Worm (Caenorhabditis elegans): ENCODE measurements around the gene snrp-200.
A peak's percentile ranks its signal among the peaks of the same experiment; 100 is the strongest.

The snrp-200 gene

ce11 chrII:12678867-12679134 is 57.9 kb downstream of the snrp-200 start, which contains the start of gene Y38E10A.24:
TSS of gene Y38E10A.24 (plus strand) at chrII:12679035.
- TF ChIP-seq aly-2 (tag; optimal IDR thresholded peaks at IDR 0.05) (no peak), sem-4 (tag; optimal IDR thresholded peaks at IDR 0.05) (no peak), nhr-11 (tag; optimal IDR thresholded peaks at IDR 0.05) (no peak), blmp-1 (tag; optimal IDR thresholded peaks at IDR 0.05; ENCODE audit: insufficient read depth) (no peak), nhr-10 (tag; optimal IDR thresholded peaks at IDR 0.05) (no peak), dmd-4 (tag; optimal IDR thresholded peaks at IDR 0.05) (no peak), ztf-11 (tag; optimal IDR thresholded peaks at IDR 0.05) (no peak)

ce11 chrII:12677975-12678866 is 58.5 kb downstream of the snrp-200 start:
- TF ChIP-seq nhr-77 (tag; optimal IDR thresholded peaks at IDR 0.05) (peak; percentile 8), lin-39 (tag; optimal IDR thresholded peaks at IDR 0.05) (no peak), Y55F3AM.14 (GFP tag; optimal IDR thresholded peaks at IDR 0.05) (peak; percentile 22), F13H6.1 (tag; optimal IDR thresholded peaks at IDR 0.05) (peak; percentile 75), nhr-12 (tag; optimal IDR thresholded peaks at IDR 0.05) (no peak), zag-1 (tag; optimal IDR thresholded peaks at IDR 0.05) (no peak), nhr-237 (tag; optimal IDR thresholded peaks at IDR 0.05) (no peak), nhr-129 (tag; optimal IDR thresholded peaks at IDR 0.05) (peak; percentile 59), unc-55 (GFP tag; optimal IDR thresholded peaks at IDR 0.05) (peak; percentile 93), nhr-6 (tag; optimal IDR thresholded peaks at IDR 0.05) (no peak), mab-5 (tag; optimal IDR thresholded peaks at IDR 0.05) (peak; percentile 57), aly-2 (tag; optimal IDR thresholded peaks at IDR 0.05) (no peak), lin-11 (tag; optimal IDR thresholded peaks at IDR 0.05) (no peak), snpc-4 (tag; optimal IDR thresholded peaks at IDR 0.05) (peak; percentile 51), skn-1 (tag; optimal IDR thresholded peaks at IDR 0.05) (no peak), unc-62 (GFP tag; optimal IDR thresholded peaks at IDR 0.05) (no peak), R02D3.7 (tag; optimal IDR thresholded peaks at IDR 0.05) (peak; percentile 44), nhr-23 (tag; optimal IDR thresholded peaks at IDR 0.05) (no peak), gmeb-1 (tag; optimal IDR thresholded peaks at IDR 0.05) (peak; percentile 87), egl-27 (tag; optimal IDR thresholded peaks at IDR 0.05) (no peak), mbf-1 (tag; optimal IDR thresholded peaks at IDR 0.05) (no peak), ZK546.5 (tag; optimal IDR thresholded peaks at IDR 0.05) (no peak), ama-1 (optimal IDR thresholded peaks at IDR 0.05) (no peak), mdl-1 (tag; optimal IDR thresholded peaks at IDR 0.05) (no peak), sma-9 (GFP tag; optimal IDR thresholded peaks at IDR 0.05) (peak; percentile 83), sma-9 (tag; optimal IDR thresholded peaks at IDR 0.05) (no peak), nhr-21 (tag; optimal IDR thresholded peaks at IDR 0.05) (peak; percentile 56), sem-4 (tag; optimal IDR thresholded peaks at IDR 0.05) (peak; percentile 43), ztf-1 (GFP tag; conservative IDR thresholded peaks at IDR 0.05) (no peak), blmp-1 (tag; optimal IDR thresholded peaks at IDR 0.05; ENCODE audit: insufficient read depth) (no peak), C34F6.9 (tag; optimal IDR thresholded peaks at IDR 0.05) (peak; percentile 96), ceh-16 (tag; optimal IDR thresholded peaks at IDR 0.05) (no peak), nhr-11 (tag; optimal IDR thresholded peaks at IDR 0.05) (no peak), peb-1 (tag; optimal IDR thresholded peaks at IDR 0.05) (no peak), nhr-25 (tag; optimal IDR thresholded peaks at IDR 0.05) (peak; percentile 75), alr-1 (tag; optimal IDR thresholded peaks at IDR 0.05) (no peak), unc-39 (tag; optimal IDR thresholded peaks at IDR 0.05) (no peak), elt-3 (tag; optimal IDR thresholded peaks at IDR 0.05) (no peak), ztf-4 (tag; optimal IDR thresholded peaks at IDR 0.05) (peak; percentile 30), elt-1 (tag; optimal IDR thresholded peaks at IDR 0.05) (no peak), sma-3 (GFP tag; optimal IDR thresholded peaks at IDR 0.05) (peak; percentile 80), ceh-82 (tag; optimal IDR thresholded peaks at IDR 0.05) (no peak), dmd-4 (tag; optimal IDR thresholded peaks at IDR 0.05) (no peak), ztf-11 (tag; optimal IDR thresholded peaks at IDR 0.05) (no peak), nhr-10 (tag; optimal IDR thresholded peaks at IDR 0.05) (no peak), lin-13 (GFP tag; optimal IDR thresholded peaks at IDR 0.05) (peak; percentile 81), crh-2 (tag; optimal IDR thresholded peaks at IDR 0.05) (peak; percentile 83), fos-1 (tag; optimal IDR thresholded peaks at IDR 0.05) (peak; percentile 66), lsy-2 (tag; optimal IDR thresholded peaks at IDR 0.05) (peak; percentile 59 to 87)
